Fruit fly (Drosophila melanogaster) whole organism, adult: ENCODE results near the gene Epp.

Source experiments
- CG11617 ChIP-seq: fragments of 200-800 bp; sonication (Bioruptor generic); optimal IDR thresholded peaks from 2 replicates; lab custom pipeline; 2017; ENCODE audit warnings: mild to moderate bottlenecking, missing biosample characterization, missing genetic modification reagents, missing genetic modification characterization
- CG12768 ChIP-seq: fragments of 200-800 bp; sonication (Bioruptor generic); optimal IDR thresholded peaks from 2 replicates; lab custom pipeline; 2017; ENCODE audit warnings: missing biosample characterization, missing genetic modification characterization, mild to moderate bottlenecking, moderate library complexity, missing genetic modification reagents
- CG14711 ChIP-seq: fragments of 200-800 bp; sonication (Bioruptor generic); optimal IDR thresholded peaks from 2 replicates; lab custom pipeline; 2018; ENCODE audit warnings: missing biosample characterization, mild to moderate bottlenecking, missing genetic modification characterization, moderate library complexity
- CG1620 ChIP-seq: fragments of 200-800 bp; sonication (Bioruptor generic); optimal IDR thresholded peaks from 2 replicates; lab custom pipeline; 2016; ENCODE audit warnings: missing biosample characterization, missing genetic modification characterization
- CG33017 ChIP-seq: fragments of 200-800 bp; sonication (Bioruptor generic); optimal IDR thresholded peaks from 2 replicates; lab custom pipeline; 2018; ENCODE audit warnings: missing biosample characterization, mild to moderate bottlenecking, missing genetic modification characterization, moderate library complexity
- CG5204 ChIP-seq: fragments of 200-800 bp; sonication (Bioruptor generic); optimal IDR thresholded peaks from 2 replicates; lab custom pipeline; 2016; ENCODE audit warnings: missing biosample characterization, missing genetic modification characterization
- CG7045 ChIP-seq: fragments of 200-800 bp; sonication (Bioruptor generic); optimal IDR thresholded peaks from 2 replicates; lab custom pipeline; 2017; ENCODE audit warnings: missing biosample characterization, mild to moderate bottlenecking, missing genetic modification characterization
- CG7101 ChIP-seq: fragments of 200-800 bp; sonication (Bioruptor generic); optimal IDR thresholded peaks from 2 replicates; lab custom pipeline; 2018; ENCODE audit warnings: missing biosample characterization, mild to moderate bottlenecking, missing genetic modification characterization, moderate library complexity
- Clk ChIP-seq: fragments of 200-800 bp; sonication (Bioruptor generic); optimal IDR thresholded peaks from 2 replicates; lab custom pipeline; 2017; ENCODE audit warnings: missing biosample characterization, missing genetic modification characterization
- Crg-1 ChIP-seq: fragments of 200-800 bp; sonication (Bioruptor generic); optimal IDR thresholded peaks from 2 replicates; lab custom pipeline; 2016; ENCODE audit warnings: missing biosample characterization, missing genetic modification characterization
- Hr96 ChIP-seq: fragments of 200-800 bp; sonication (Bioruptor generic); optimal IDR thresholded peaks from 2 replicates; lab custom pipeline; 2016; ENCODE audit warnings: missing biosample characterization, missing genetic modification characterization
- Mnt ChIP-seq: fragments of 200-800 bp; sonication (Bioruptor generic); optimal IDR thresholded peaks from 2 replicates; lab custom pipeline; 2016; ENCODE audit warnings: missing biosample characterization, mild to moderate bottlenecking, missing genetic modification characterization
- bab1 ChIP-seq: fragments of 200-800 bp; sonication (Bioruptor generic); optimal IDR thresholded peaks from 3 replicates; lab custom pipeline; 2019; ENCODE audit warnings: missing biosample characterization, mild to moderate bottlenecking, missing genetic modification characterization, moderate library complexity
- cic ChIP-seq: fragments of 200-800 bp; sonication (Bioruptor generic); optimal IDR thresholded peaks from 2 replicates; lab custom pipeline; 2017; ENCODE audit warnings: missing biosample characterization, mild to moderate bottlenecking, missing genetic modification characterization, moderate library complexity
- cnc ChIP-seq, 2 experiments: fragments of >200 bp; optimal IDR thresholded peaks; 2 replicates each; lab custom pipeline; 2017
- kay ChIP-seq: fragments of 200-800 bp; sonication (Bioruptor generic); peaks from one replicate; lab custom pipeline; 2016; ENCODE audit warnings: missing biosample characterization, missing genetic modification characterization, borderline replicate concordance
- ovo ChIP-seq: fragments of 200-800 bp; sonication (Bioruptor generic); optimal IDR thresholded peaks from 2 replicates; lab custom pipeline; 2016; ENCODE audit warnings: missing biosample characterization, missing genetic modification characterization
- pad ChIP-seq: fragments of 200-800 bp; sonication (Bioruptor generic); optimal IDR thresholded peaks from 3 replicates; lab custom pipeline; 2017; ENCODE audit warnings: missing biosample characterization, missing genetic modification characterization, mild to moderate bottlenecking, moderate library complexity, missing genetic modification reagents
- tj ChIP-seq: fragments of 200-800 bp; sonication (Bioruptor generic); optimal IDR thresholded peaks from 3 replicates; lab custom pipeline; 2017; ENCODE audit warnings: missing biosample characterization, mild to moderate bottlenecking, missing genetic modification characterization, moderate library complexity
- toe ChIP-seq: fragments of 200-800 bp; sonication (Bioruptor generic); optimal IDR thresholded peaks from 2 replicates; lab custom pipeline; 2016; ENCODE audit warnings: missing biosample characterization, missing genetic modification characterization

Epp gene

dm6 chr3R:24007775-24008506 is 15.2 kb upstream of the Epp start:
- TF ChIP-seq pad (GFP tag; lab: Kevin White, UChicago), result no peak
- TF ChIP-seq CG12768 (GFP tag; lab: Kevin White, UChicago), result no peak
- no peak for TF ChIP-seq toe (GFP tag; lab: Kevin White, UChicago)
- peak; percentile 5 for TF ChIP-seq Mnt (GFP tag; lab: Kevin White, UChicago)
- TF ChIP-seq CG7101 (tag; lab: Kevin White, UChicago), result no peak
- peak; percentile 66 for TF ChIP-seq kay (GFP tag; lab: Kevin White, UChicago)
- peak; percentile 41 for TF ChIP-seq cic (GFP tag; lab: Kevin White, UChicago)
- TF ChIP-seq Crg-1 (GFP tag; lab: Kevin White, UChicago), result no peak
- no peak for TF ChIP-seq CG11617 (GFP tag; lab: Kevin White, UChicago)
- TF ChIP-seq tj (GFP tag; lab: Kevin White, UChicago), result no peak
- TF ChIP-seq CG7045 (GFP tag; lab: Kevin White, UChicago), result no peak
- no peak for TF ChIP-seq cnc (optimal IDR thresholded peaks at IDR 0.05; lab: Kevin White, UChicago)
- no peak for TF ChIP-seq CG33017 (tag; lab: Kevin White, UChicago)
- no peak for TF ChIP-seq ovo (GFP tag; lab: Kevin White, UChicago)
- TF ChIP-seq Clk (GFP tag; lab: Kevin White, UChicago), result no peak
- TF ChIP-seq CG5204 (GFP tag; lab: Kevin White, UChicago), result no peak

DNA sequence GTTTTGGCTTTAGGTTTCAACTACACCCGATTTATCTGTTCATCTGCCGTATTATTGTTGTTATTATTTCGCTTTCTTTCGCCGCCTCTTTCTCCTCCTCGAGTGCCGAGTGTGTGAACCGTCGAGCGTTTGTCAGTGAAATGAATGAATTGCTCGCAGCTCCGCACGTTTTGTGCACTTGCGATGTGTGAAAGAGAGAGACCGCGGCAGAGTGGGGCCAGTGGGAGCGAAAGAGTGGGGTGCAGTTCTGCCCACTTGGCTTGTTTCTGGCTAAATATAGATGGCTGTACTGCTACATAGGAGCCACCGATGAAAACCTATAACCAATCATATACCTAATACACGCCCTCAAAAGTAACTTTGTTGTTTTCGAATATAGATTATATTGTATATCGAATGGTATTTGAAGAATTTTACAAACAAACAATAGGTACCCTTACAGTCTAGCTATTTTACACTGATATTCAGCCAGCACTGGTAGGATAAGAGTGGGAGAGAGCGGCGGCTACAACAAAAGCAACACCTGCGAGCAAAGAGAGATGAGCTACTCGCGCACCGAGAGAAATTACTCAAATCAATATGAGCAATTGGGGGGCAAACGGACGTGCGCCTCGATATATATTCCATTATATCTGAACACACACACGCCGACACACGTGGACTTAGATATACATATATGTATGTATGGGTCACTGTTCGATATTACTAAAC is 13.9 kb upstream of the Epp start:
- TF ChIP-seq bab1, result peak; percentile 46
- no peak for TF ChIP-seq cnc (optimal IDR thresholded peaks at IDR 0.05; lab: Kevin White, UChicago)
- peak; percentile 17 for TF ChIP-seq CG5204 (GFP tag; lab: Kevin White, UChicago)
- TF ChIP-seq CG14711, result no peak
- peak; percentile 4 for TF ChIP-seq CG7045 (GFP tag; lab: Kevin White, UChicago)
- TF ChIP-seq CG1620, result no peak
- peak; percentile 42 for TF ChIP-seq tj (GFP tag; lab: Kevin White, UChicago)
- peak; percentile 62 for TF ChIP-seq Mnt (GFP tag; lab: Kevin White, UChicago)
- peak; percentile 17 for TF ChIP-seq Hr96 (GFP tag; lab: Kevin White, UChicago)
- TF ChIP-seq Clk (GFP tag; lab: Kevin White, UChicago), result no peak
- TF ChIP-seq pad (GFP tag; lab: Kevin White, UChicago), result peak; percentile 54
- peak; percentile 19 for TF ChIP-seq CG12768 (GFP tag; lab: Kevin White, UChicago)
- peak; percentile 40 for TF ChIP-seq CG7101 (tag; lab: Kevin White, UChicago)
- peak; percentile 45 for TF ChIP-seq CG33017 (tag; lab: Kevin White, UChicago)
- TF ChIP-seq toe (GFP tag; lab: Kevin White, UChicago), result peak; percentile 48
- TF ChIP-seq cic (GFP tag; lab: Kevin White, UChicago), result peak; percentile 58
- peak; percentile 35 for TF ChIP-seq CG11617 (GFP tag; lab: Kevin White, UChicago)

- TF ChIP-seq CG14711, result no peak
- no peak for TF ChIP-seq CG33017 (tag; lab: Kevin White, UChicago)
- no peak for TF ChIP-seq CG11617 (GFP tag; lab: Kevin White, UChicago)
- no peak for TF ChIP-seq bab1
- no peak for TF ChIP-seq CG7045 (GFP tag; lab: Kevin White, UChicago)
- TF ChIP-seq pad (GFP tag; lab: Kevin White, UChicago), result no peak
- TF ChIP-seq toe (GFP tag; lab: Kevin White, UChicago), result no peak
- no peak for TF ChIP-seq CG7101 (tag; lab: Kevin White, UChicago)
- TF ChIP-seq tj (GFP tag; lab: Kevin White, UChicago), result no peak
- TF ChIP-seq Hr96 (GFP tag; lab: Kevin White, UChicago), result no peak
- no peak for TF ChIP-seq kay (GFP tag; lab: Kevin White, UChicago)
- TF ChIP-seq CG12768 (GFP tag; lab: Kevin White, UChicago), result no peak
- TF ChIP-seq Crg-1 (GFP tag; lab: Kevin White, UChicago), result no peak
Observed at dm6 chr3R:24003948-24004347, 11.2 kb upstream of the Epp start.

DNA sequence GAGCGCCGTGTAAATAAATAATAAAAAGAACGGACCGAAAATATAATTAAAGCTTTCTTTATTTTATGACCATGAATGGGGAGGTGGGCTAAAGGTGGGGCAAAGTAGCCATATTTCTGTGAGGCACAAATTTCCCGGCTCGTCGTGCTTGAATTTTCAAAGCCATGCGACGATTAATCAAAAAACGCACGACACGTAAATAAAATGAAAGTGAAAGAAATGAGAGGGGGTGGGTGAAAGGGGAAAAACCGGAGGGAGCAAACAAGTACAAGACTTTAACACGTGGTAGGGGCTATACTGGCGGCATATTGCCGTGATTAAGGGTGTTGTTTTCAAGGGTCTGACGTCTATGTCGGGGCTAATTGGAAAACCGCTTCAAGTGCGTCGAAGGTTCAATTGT is 8.4 kb upstream of the Epp start:
- TF ChIP-seq pad (GFP tag; lab: Kevin White, UChicago), result no peak
- TF ChIP-seq tj (GFP tag; lab: Kevin White, UChicago), result no peak
- no peak for TF ChIP-seq cic (GFP tag; lab: Kevin White, UChicago)
- TF ChIP-seq CG1620, result no peak
- no peak for TF ChIP-seq Hr96 (GFP tag; lab: Kevin White, UChicago)
- no peak for TF ChIP-seq CG12768 (GFP tag; lab: Kevin White, UChicago)
- no peak for TF ChIP-seq kay (GFP tag; lab: Kevin White, UChicago)
- TF ChIP-seq toe (GFP tag; lab: Kevin White, UChicago), result no peak
- no peak for TF ChIP-seq CG14711
- no peak for TF ChIP-seq Crg-1 (GFP tag; lab: Kevin White, UChicago)
- TF ChIP-seq CG11617 (GFP tag; lab: Kevin White, UChicago), result no peak
- no peak for TF ChIP-seq Clk (GFP tag; lab: Kevin White, UChicago)
- TF ChIP-seq CG7045 (GFP tag; lab: Kevin White, UChicago), result no peak

DNA sequence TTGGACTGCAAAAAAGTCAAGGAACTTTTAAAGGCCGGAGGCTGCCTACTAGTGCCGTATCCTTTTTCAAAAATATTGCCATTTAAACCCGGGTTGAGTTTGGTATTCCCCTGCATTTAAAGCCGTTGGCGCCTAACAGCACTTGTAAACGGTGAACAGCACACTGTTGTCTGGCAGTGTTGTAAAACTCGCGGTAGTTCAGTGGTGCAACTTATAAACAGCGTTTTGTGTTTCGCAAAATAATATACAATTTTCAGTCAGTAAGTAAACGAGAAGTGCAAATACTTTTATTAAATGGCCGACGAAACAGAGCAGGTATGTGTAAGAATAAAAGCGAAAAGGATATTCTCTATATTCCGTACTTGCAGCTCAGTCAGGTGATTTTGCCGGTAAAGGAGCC is 3.5 kb upstream of the Epp start, which contains the start of gene LSm3:
LSm3 (plus strand) TSS at position 39 of the 400 bp plus-strand sequence.
- TF ChIP-seq Crg-1 (GFP tag; lab: Kevin White, UChicago), result peak; percentile 39
- peak; percentile 1 for TF ChIP-seq CG14711
- peak; percentile 22 for TF ChIP-seq CG7045 (GFP tag; lab: Kevin White, UChicago)
- TF ChIP-seq Clk (GFP tag; lab: Kevin White, UChicago), result no peak
- TF ChIP-seq toe (GFP tag; lab: Kevin White, UChicago), result no peak
- peak; percentile 22 for TF ChIP-seq CG12768 (GFP tag; lab: Kevin White, UChicago)
- peak; percentile 18 for TF ChIP-seq CG7101 (tag; lab: Kevin White, UChicago)
- no peak for TF ChIP-seq cic (GFP tag; lab: Kevin White, UChicago)
- peak; percentile 24 for TF ChIP-seq pad (GFP tag; lab: Kevin White, UChicago)
